Fruit fly (Drosophila melanogaster): ENCODE data around the gene side-VII.

DNA sequence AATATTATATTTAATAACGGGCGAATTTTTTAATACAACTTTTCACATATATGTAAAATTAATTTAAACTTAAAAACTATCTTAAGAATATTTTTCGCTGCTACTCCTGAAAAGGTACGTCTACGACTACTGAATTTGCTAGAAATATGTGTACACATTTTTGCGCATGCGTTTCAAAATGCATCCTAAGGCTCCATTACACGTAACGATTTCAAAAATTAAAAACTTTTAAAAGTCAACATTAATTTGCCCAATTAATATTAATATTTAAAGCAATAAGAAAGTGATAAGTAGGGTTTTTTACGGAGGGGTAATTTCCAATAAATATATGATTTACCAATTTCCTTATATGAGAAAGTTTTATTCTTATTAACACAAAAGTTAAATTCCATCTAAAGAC lies 9.0 kb downstream of the side-VII start, which contains the start of gene FoxP:
- TF ChIP-seq psq (optimal IDR thresholded peaks at IDR 0.05) (no peak), Myc (optimal IDR thresholded peaks at IDR 0.05) (no peak), h (optimal IDR thresholded peaks at IDR 0.05) (no peak), ttk (optimal IDR thresholded peaks at IDR 0.05) (no peak), insv (optimal IDR thresholded peaks at IDR 0.05) (no peak)

Data from Kc167 (cell line).